Fruit fly (Drosophila melanogaster): ENCODE results near the gene CG8034.

DNA sequence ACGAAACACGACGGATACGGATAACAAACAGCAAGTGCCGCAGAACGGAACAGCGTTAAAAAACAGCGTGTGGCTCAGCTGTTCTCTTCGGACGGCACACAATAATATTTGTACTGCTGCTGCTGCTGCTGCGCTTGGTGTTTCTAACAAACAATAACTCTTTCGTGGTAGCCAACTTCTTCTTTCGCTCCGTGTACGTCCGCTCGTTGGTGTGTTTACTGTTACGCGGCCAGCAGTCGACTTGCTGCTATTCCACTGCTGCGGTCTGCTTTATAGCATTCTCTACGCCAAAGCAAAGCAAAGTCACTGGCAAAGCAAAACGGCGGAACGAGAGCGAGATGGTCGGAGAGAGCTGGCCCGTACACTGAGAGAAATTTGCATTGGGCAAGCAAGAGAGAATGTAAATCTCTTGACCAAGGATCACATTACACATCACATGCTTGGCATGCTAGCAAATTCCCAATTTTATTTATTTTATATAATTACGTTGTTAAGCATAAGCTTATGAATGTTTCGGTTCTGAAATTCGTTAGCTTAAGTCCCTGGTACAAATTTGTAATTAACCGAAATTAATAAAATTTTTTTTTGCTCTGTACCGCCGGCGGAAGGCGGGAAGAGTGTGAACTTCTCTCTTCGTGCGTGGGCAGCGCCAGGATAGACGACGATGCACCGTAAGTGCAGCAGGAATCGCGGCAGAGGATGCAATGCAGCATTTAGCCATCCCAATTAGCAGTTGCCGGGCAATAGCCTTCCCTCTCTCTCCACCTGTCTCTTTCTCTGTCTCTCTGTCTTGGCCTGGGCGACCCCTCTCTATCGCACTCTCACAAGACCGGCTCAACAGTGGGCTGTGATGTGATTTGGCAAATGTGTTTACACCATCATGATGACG, 24.1 kb upstream of the CG8034 start, which contains the start of gene out:
- TF ChIP-seq CG8478 (optimal IDR thresholded peaks at IDR 0.05) (no peak), CTCF (optimal IDR thresholded peaks at IDR 0.05) (no peak)
